Fruit fly (Drosophila melanogaster) whole organism, wandering third instar larva: ENCODE data around the gene Pax.

Source experiments
- Abd-B ChIP-seq: fragments of >200 bp; optimal IDR thresholded peaks from 2 replicates; lab custom pipeline; 2017; ENCODE audit warnings: missing biosample characterization, missing genetic modification characterization
- CG32264 ChIP-seq: fragments of 200-800 bp; sonication (Bioruptor generic); optimal IDR thresholded peaks from 2 replicates; lab custom pipeline; 2016; ENCODE audit warnings: missing biosample characterization, missing genetic modification characterization
- CG9705 ChIP-seq: fragments of 200-800 bp; sonication (Bioruptor generic); optimal IDR thresholded peaks from 2 replicates; lab custom pipeline; 2018; ENCODE audit warnings: missing biosample characterization, mild to moderate bottlenecking, missing genetic modification characterization
- CrebA ChIP-seq: fragments of 200-800 bp; sonication (Bioruptor generic); optimal IDR thresholded peaks from 2 replicates; lab custom pipeline; 2016; ENCODE audit warnings: missing biosample characterization, mild to moderate bottlenecking, missing genetic modification characterization, borderline replicate concordance
- Dfd ChIP-seq: fragments of >200 bp; optimal IDR thresholded peaks from 2 replicates; lab custom pipeline; 2017; ENCODE audit warnings: missing biosample characterization, missing genetic modification characterization
- Dif ChIP-seq: fragments of 200-275, 200-300 bp; sonication (Bioruptor generic); optimal IDR thresholded peaks from 2 replicates; lab custom pipeline; 2018; ENCODE audit warnings: missing biosample characterization, missing genetic modification characterization; ENCODE audit not compliant: partially characterized antibody
- GATAd ChIP-seq: sonication (Bioruptor generic); optimal IDR thresholded peaks from 2 replicates; lab custom pipeline; 2016; ENCODE audit warnings: missing biosample characterization, missing genetic modification characterization
- HLH106 ChIP-seq: fragments of 200-800 bp; optimal IDR thresholded peaks from 3 replicates; lab custom pipeline; 2019; ENCODE audit warnings: missing biosample characterization, mild to moderate bottlenecking, missing genetic modification characterization, moderate library complexity
- Hnf4 ChIP-seq: fragments of 200-800 bp; sonication (Bioruptor generic); optimal IDR thresholded peaks from 2 replicates; lab custom pipeline; 2016; ENCODE audit warnings: missing biosample characterization, mild to moderate bottlenecking, missing genetic modification characterization
- Hr78 ChIP-seq: fragments of >200 bp; optimal IDR thresholded peaks from 2 replicates; lab custom pipeline; 2017; ENCODE audit warnings: missing biosample characterization, missing genetic modification characterization
- Hr83 ChIP-seq: fragments of 200-300 bp; sonication (Bioruptor generic); optimal IDR thresholded peaks from 2 replicates; lab custom pipeline; 2016; ENCODE audit warnings: missing biosample characterization, mild to moderate bottlenecking, missing genetic modification characterization, moderate library complexity; ENCODE audit not compliant: poor library complexity, severe bottlenecking
- Jra ChIP-seq: sonication (Bioruptor generic); optimal IDR thresholded peaks from 2 replicates; lab custom pipeline; 2016; ENCODE audit warnings: missing biosample characterization, missing genetic modification characterization
- Mio ChIP-seq: sonication (Bioruptor generic); optimal IDR thresholded peaks from 2 replicates; lab custom pipeline; 2016; ENCODE audit warnings: missing biosample characterization, missing genetic modification characterization
- Myc ChIP-seq: fragments of >200 bp; optimal IDR thresholded peaks from 2 replicates; lab custom pipeline; 2017
- N ChIP-seq: fragments of >200 bp; optimal IDR thresholded peaks from 2 replicates; lab custom pipeline; 2018; ENCODE audit warnings: missing biosample characterization, missing external identifiers, missing genetic modification characterization
- OdsH ChIP-seq: fragments of 200-800 bp; sonication (Bioruptor generic); optimal IDR thresholded peaks from 2 replicates; lab custom pipeline; 2016; ENCODE audit warnings: missing biosample characterization, mild to moderate bottlenecking, missing genetic modification characterization
- Rel ChIP-seq, 2 experiments: fragments of 200-800 bp; sonication (Bioruptor generic) in 1 of 2; optimal IDR thresholded peaks; 2 replicates in 1 of 2; 3 replicates in 1 of 2; lab custom pipeline; 2016 to 2019; ENCODE audit warnings: mild to moderate bottlenecking in 2 of 2, missing biosample characterization in 2 of 2, missing genetic modification characterization in 2 of 2, moderate library complexity in 1 of 2
- Sp1 ChIP-seq: fragments of 200-800 bp; sonication (Bioruptor generic); optimal IDR thresholded peaks from 3 replicates; lab custom pipeline; 2019; ENCODE audit warnings: missing biosample characterization, mild to moderate bottlenecking, missing genetic modification characterization, moderate library complexity
- Vsx2 ChIP-seq: fragments of 200-300, 225-300 bp; sonication (Bioruptor generic); optimal IDR thresholded peaks from 2 replicates; lab custom pipeline; 2018; ENCODE audit warnings: missing biosample characterization, missing genetic modification characterization; ENCODE audit not compliant: partially characterized antibody
- br ChIP-seq: fragments of 200-800 bp; sonication (Bioruptor generic); optimal IDR thresholded peaks from 2 replicates; lab custom pipeline; 2016; ENCODE audit warnings: missing biosample characterization, missing genetic modification characterization
- brk ChIP-seq: fragments of 200-800 bp; sonication (Bioruptor generic); optimal IDR thresholded peaks from 2 replicates; lab custom pipeline; 2016; ENCODE audit warnings: missing biosample characterization, mild to moderate bottlenecking, missing genetic modification characterization
- dl ChIP-seq, 2 experiments: fragments of 175-275, 200-275 bp in 1 of 2; fragments of 200-275 bp in 1 of 2; sonication (Bioruptor generic); optimal IDR thresholded peaks; lab custom pipeline; 2018; ENCODE audit warnings: mild to moderate bottlenecking in 2 of 2, missing biosample characterization in 2 of 2, missing genetic modification characterization in 2 of 2, moderate library complexity in 2 of 2; ENCODE audit not compliant: partially characterized antibody in 2 of 2, insufficient read depth in 1 of 2
- dmrt93B ChIP-seq: fragments of 200-800 bp; sonication (Bioruptor generic); optimal IDR thresholded peaks from 2 replicates; lab custom pipeline; 2018; ENCODE audit warnings: missing biosample characterization, mild to moderate bottlenecking, missing genetic modification characterization
- dsf ChIP-seq: sonication (Bioruptor generic); optimal IDR thresholded peaks from 2 replicates; lab custom pipeline; 2016; ENCODE audit warnings: missing biosample characterization, missing genetic modification characterization, borderline replicate concordance
- ey ChIP-seq: fragments of 200-800 bp; sonication (Bioruptor generic); optimal IDR thresholded peaks from 2 replicates; lab custom pipeline; 2016; ENCODE audit warnings: missing biosample characterization, missing genetic modification characterization
- foxo ChIP-seq, 2 experiments: fragments of 200-800 bp; sonication (Bioruptor generic); optimal IDR thresholded peaks; 2 replicates in 1 of 2; 3 replicates in 1 of 2; lab custom pipeline; 2016 to 2017; ENCODE audit warnings: missing biosample characterization in 2 of 2, missing genetic modification characterization in 2 of 2
- fru ChIP-seq: fragments of 200-800 bp; sonication (Bioruptor generic); optimal IDR thresholded peaks from 3 replicates; lab custom pipeline; 2016; ENCODE audit warnings: missing biosample characterization, mild to moderate bottlenecking, missing genetic modification characterization
- h ChIP-seq: fragments of 200-800 bp; sonication (Bioruptor generic); optimal IDR thresholded peaks from 3 replicates; lab custom pipeline; 2016; ENCODE audit warnings: missing biosample characterization, mild to moderate bottlenecking, missing genetic modification characterization
- jim ChIP-seq: fragments of 175-275, 200-325 bp; sonication (Bioruptor generic); optimal IDR thresholded peaks from 2 replicates; lab custom pipeline; 2016; ENCODE audit warnings: missing biosample characterization, mild to moderate bottlenecking, missing genetic modification characterization
- lola ChIP-seq: fragments of >200 bp; optimal IDR thresholded peaks from 2 replicates; lab custom pipeline; 2017; ENCODE audit warnings: missing biosample characterization, missing genetic modification characterization
- pan ChIP-seq: fragments of >200 bp; optimal IDR thresholded peaks from 2 replicates; lab custom pipeline; 2017
- psq ChIP-seq: fragments of 200-800 bp; sonication (Bioruptor generic); optimal IDR thresholded peaks from 3 replicates; lab custom pipeline; 2017; ENCODE audit warnings: missing biosample characterization, mild to moderate bottlenecking, missing genetic modification characterization, moderate library complexity
- rgr ChIP-seq: fragments of 200-800 bp; sonication (Bioruptor generic); optimal IDR thresholded peaks from 3 replicates; lab custom pipeline; 2016; ENCODE audit warnings: missing biosample characterization, mild to moderate bottlenecking, missing genetic modification characterization
- sage ChIP-seq: fragments of 200-800 bp; sonication (Bioruptor generic); optimal IDR thresholded peaks from 2 replicates; lab custom pipeline; 2016; ENCODE audit warnings: missing biosample characterization, mild to moderate bottlenecking, missing genetic modification characterization
- sv ChIP-seq: fragments of 200-800 bp; sonication (Bioruptor generic); optimal IDR thresholded peaks from 3 replicates; lab custom pipeline; 2016; ENCODE audit warnings: missing biosample characterization, missing genetic modification characterization
- tai ChIP-seq: sonication (Bioruptor generic); optimal IDR thresholded peaks from 2 replicates; lab custom pipeline; 2016; ENCODE audit warnings: missing biosample characterization, missing genetic modification characterization
- usp ChIP-seq: fragments of >200 bp; optimal IDR thresholded peaks from 2 replicates; lab custom pipeline; 2017; ENCODE audit warnings: missing biosample characterization, missing genetic modification characterization
- woc ChIP-seq: sonication (Bioruptor generic); optimal IDR thresholded peaks from 2 replicates; lab custom pipeline; 2016; ENCODE audit warnings: missing biosample characterization, mild to moderate bottlenecking, missing genetic modification characterization

Gene Pax

DNA sequence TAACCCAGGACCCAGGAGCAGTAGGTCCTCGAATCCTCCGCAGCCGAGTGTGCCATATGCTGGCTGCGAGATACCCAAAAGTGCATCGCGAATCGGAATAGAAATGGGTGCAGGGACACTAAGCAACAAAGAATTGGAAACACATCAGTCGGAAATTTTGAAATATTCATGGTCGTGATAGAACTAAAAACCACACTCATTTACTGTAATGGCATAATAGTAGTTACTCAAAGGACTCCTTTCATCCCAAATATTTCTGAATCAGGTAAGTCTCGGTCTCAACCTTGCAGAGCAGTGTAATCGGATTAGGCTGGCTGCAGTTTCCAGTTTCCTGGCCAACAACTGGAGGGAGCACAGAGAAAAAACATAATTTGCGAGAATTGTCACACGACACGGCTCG lies 50.3 kb downstream of the Pax start:
- TF ChIP-seq Mio (GFP tag; lab: Kevin White, UChicago): no peak
- TF ChIP-seq fru (GFP tag; lab: Kevin White, UChicago): peak; percentile 26
- peak; percentile 41 for TF ChIP-seq rgr (GFP tag; lab: Kevin White, UChicago)
- TF ChIP-seq brk: no peak
- no peak for TF ChIP-seq Rel (GFP tag; optimal IDR thresholded peaks at IDR 0.05; lab: Kevin White, UChicago)
- TF ChIP-seq Rel (tag; optimal IDR thresholded peaks at IDR 0.05; lab: Kevin White, UChicago): no peak
- TF ChIP-seq HLH106: peak; percentile 32
- no peak for TF ChIP-seq sv (GFP tag; lab: Kevin White, UChicago)
- no peak for TF ChIP-seq GATAd (GFP tag; lab: Kevin White, UChicago)
- no peak for TF ChIP-seq CrebA (GFP tag; lab: Kevin White, UChicago)
- TF ChIP-seq br: no peak
- TF ChIP-seq dsf: no peak
- TF ChIP-seq Dif (GFP tag; lab: Kevin White, UChicago): no peak
- no peak for TF ChIP-seq Hnf4 (GFP tag; lab: Kevin White, UChicago)
- no peak for TF ChIP-seq usp (GFP tag; lab: Kevin White, UChicago)
- peak; percentile 14 for TF ChIP-seq dmrt93B
- TF ChIP-seq Hr83 (GFP tag; lab: Kevin White, UChicago): no peak
- TF ChIP-seq N (GFP tag; lab: Kevin White, UChicago): no peak
- no peak for TF ChIP-seq psq (GFP tag; lab: Kevin White, UChicago)
- TF ChIP-seq dl (GFP tag; optimal IDR thresholded peaks at IDR 0.05; lab: Kevin White, UChicago; ENCODE audit: insufficient read depth in 1 of 2, partially characterized antibody in 2 of 2): no peak
- TF ChIP-seq woc (GFP tag; lab: Kevin White, UChicago): no peak
- TF ChIP-seq CG32264 (GFP tag; lab: Kevin White, UChicago): no peak
- peak; percentile 21 for TF ChIP-seq h (GFP tag; lab: Kevin White, UChicago)
- TF ChIP-seq Myc (lab: Kevin White, UChicago): no peak
- no peak for TF ChIP-seq pan (lab: Kevin White, UChicago)
- TF ChIP-seq tai (GFP tag; lab: Kevin White, UChicago): no peak
- no peak for TF ChIP-seq sage (GFP tag; lab: Kevin White, UChicago)
- no peak for TF ChIP-seq Vsx2 (GFP tag; lab: Kevin White, UChicago)
- TF ChIP-seq ey (GFP tag; lab: Kevin White, UChicago): peak; percentile 38
- peak; percentile 39 for TF ChIP-seq Sp1
- TF ChIP-seq foxo (GFP tag; optimal IDR thresholded peaks at IDR 0.05; lab: Kevin White, UChicago): peak in 1 of 2 experiments; percentile 29
- TF ChIP-seq Dfd (GFP tag; lab: Kevin White, UChicago): no peak
- no peak for TF ChIP-seq lola (GFP tag; lab: Kevin White, UChicago)
- TF ChIP-seq Abd-B (GFP tag; lab: Kevin White, UChicago): no peak
- no peak for TF ChIP-seq Hr78 (GFP tag; lab: Kevin White, UChicago)
- TF ChIP-seq OdsH (GFP tag; lab: Kevin White, UChicago): peak; percentile 1
- no peak for TF ChIP-seq jim (GFP tag; lab: Kevin White, UChicago)
- no peak for TF ChIP-seq CG9705 (GFP tag; lab: Kevin White, UChicago)
- TF ChIP-seq Jra (GFP tag; lab: Kevin White, UChicago): no peak
- TF ChIP-seq, all 38 proteins: peak for 9

DNA sequence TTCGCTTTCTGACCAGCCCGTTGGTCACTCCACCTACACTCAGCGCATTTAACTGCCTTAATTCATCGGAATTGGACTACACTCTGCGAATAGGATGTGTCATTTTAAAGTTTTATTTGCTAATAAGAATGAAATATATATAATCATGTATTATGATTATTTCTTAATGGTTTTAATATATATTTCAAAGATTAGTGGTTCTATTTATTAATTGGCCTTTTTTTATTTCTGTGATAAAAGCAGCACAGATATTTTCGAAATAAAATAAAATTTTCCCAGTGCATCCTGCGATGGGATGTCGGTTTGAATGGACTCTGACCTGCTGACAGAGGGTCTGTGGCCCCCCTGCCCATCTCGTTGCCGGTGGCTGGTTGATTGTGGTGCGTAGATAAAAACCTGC lies 52.6 kb downstream of the Pax start:
- TF ChIP-seq foxo (GFP tag; optimal IDR thresholded peaks at IDR 0.05; lab: Kevin White, UChicago) (peak in 1 of 2 experiments; percentile 10), ey (GFP tag; lab: Kevin White, UChicago) (no peak)

DNA sequence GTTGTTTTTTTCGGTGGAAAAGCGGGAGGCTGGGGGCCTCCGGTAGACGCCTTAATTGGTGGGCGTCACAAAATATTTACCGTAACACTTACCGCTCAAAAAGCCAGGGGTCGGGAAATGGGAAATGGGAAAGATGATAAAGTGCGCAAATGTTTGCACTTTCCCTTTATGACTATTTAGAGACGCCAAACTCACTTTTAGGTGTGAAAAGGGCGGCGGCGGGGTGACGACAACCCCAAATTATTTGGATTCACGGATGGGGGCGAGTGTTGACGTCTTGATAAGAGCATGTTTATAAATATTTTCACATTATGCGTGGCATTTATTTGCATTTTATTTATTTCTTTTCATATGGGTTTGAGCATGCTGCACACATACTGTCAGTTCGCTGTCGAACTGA lies 56.4 kb downstream of the Pax start, which contains the start of gene CG17349:
CG17349 (plus strand) TSS at position 400 of the 400 bp plus-strand sequence.
- no peak for TF ChIP-seq Rel (GFP tag; optimal IDR thresholded peaks at IDR 0.05; lab: Kevin White, UChicago)
- TF ChIP-seq Rel (tag; optimal IDR thresholded peaks at IDR 0.05; lab: Kevin White, UChicago): no peak
- no peak for TF ChIP-seq lola (GFP tag; lab: Kevin White, UChicago)
- TF ChIP-seq Dfd (GFP tag; lab: Kevin White, UChicago): no peak
- TF ChIP-seq foxo (GFP tag; optimal IDR thresholded peaks at IDR 0.05; lab: Kevin White, UChicago): no peak
